Fruit fly (Drosophila melanogaster) whole organism, embryonic: ENCODE data around the gene CG42578.

Source experiments
- Adf1 ChIP-seq: fragments of 200-800 bp; sonication (Bioruptor generic); IDR thresholded peaks from 2 replicates; pipeline ENCODE4 v1.3.6; 2022; ENCODE audit warnings: missing biosample characterization, missing genetic modification characterization
- CG11504 ChIP-seq: fragments of 200-800 bp; sonication (Bioruptor generic); optimal IDR thresholded peaks from 3 replicates; lab custom pipeline; 2019; ENCODE audit warnings: missing biosample characterization, mild to moderate bottlenecking, missing genetic modification characterization, moderate library complexity
- CG1233 ChIP-seq: fragments of 200-800 bp; sonication (Bioruptor generic); optimal IDR thresholded peaks from 4 replicates; lab custom pipeline; 2018; ENCODE audit warnings: missing biosample characterization, mild to moderate bottlenecking, missing genetic modification characterization
- CG12659 ChIP-seq: fragments of 200-800 bp; sonication (Bioruptor generic); optimal IDR thresholded peaks from 3 replicates; lab custom pipeline; 2017; ENCODE audit warnings: mild to moderate bottlenecking, missing biosample characterization, missing genetic modification reagents, missing genetic modification characterization
- CG13123 ChIP-seq: fragments of 200-800 bp; sonication (Bioruptor generic); optimal IDR thresholded peaks from 2 replicates; lab custom pipeline; 2016; ENCODE audit warnings: missing biosample characterization, missing genetic modification characterization
- CG14441 ChIP-seq: fragments of 200-800 bp; sonication (Bioruptor generic); IDR thresholded peaks from 2 replicates; pipeline ENCODE4 v1.3.6; 2022; ENCODE audit warnings: missing biosample characterization, missing genetic modification characterization
- CG14667 ChIP-seq: fragments of 200-800 bp; sonication (Bioruptor generic); IDR thresholded peaks from 2 replicates; pipeline ENCODE4 v1.3.6; 2022; ENCODE audit warnings: missing biosample characterization, missing genetic modification characterization
- CG15269 ChIP-seq: fragments of 200-800 bp; sonication (Bioruptor generic); optimal IDR thresholded peaks from 2 replicates; lab custom pipeline; 2018; ENCODE audit warnings: missing biosample characterization, mild to moderate bottlenecking, missing genetic modification characterization, moderate library complexity
- CG17359 ChIP-seq: fragments of 200-800 bp; sonication (Bioruptor generic); optimal IDR thresholded peaks from 3 replicates; lab custom pipeline; 2018; ENCODE audit warnings: missing biosample characterization, mild to moderate bottlenecking, missing genetic modification characterization, moderate library complexity
- CG18599 ChIP-seq: fragments of 200-800 bp; sonication (Bioruptor generic); optimal IDR thresholded peaks from 3 replicates; lab custom pipeline; 2017; ENCODE audit warnings: missing biosample characterization, missing genetic modification characterization, mild to moderate bottlenecking, moderate library complexity, missing genetic modification reagents
- CG18619 ChIP-seq: fragments of 200-800 bp; sonication (Bioruptor generic); optimal IDR thresholded peaks from 3 replicates; lab custom pipeline; 2017; ENCODE audit warnings: missing biosample characterization, mild to moderate bottlenecking, missing genetic modification characterization
- CG2678 ChIP-seq: fragments of 200-800 bp; sonication (Bioruptor generic); optimal IDR thresholded peaks from 3 replicates; lab custom pipeline; 2019; ENCODE audit warnings: missing biosample characterization, mild to moderate bottlenecking, missing genetic modification characterization, moderate library complexity
- CG31388 ChIP-seq: fragments of 200-800 bp; sonication (Bioruptor generic); optimal IDR thresholded peaks from 2 replicates; lab custom pipeline; 2016; ENCODE audit warnings: missing biosample characterization, missing genetic modification characterization
- CG3281 ChIP-seq: fragments of 200-800 bp; sonication (Bioruptor generic); optimal IDR thresholded peaks from 3 replicates; lab custom pipeline; 2017; ENCODE audit warnings: missing biosample characterization, mild to moderate bottlenecking, missing genetic modification characterization
- CG7745 ChIP-seq: fragments of 200-800 bp; sonication (Bioruptor generic); optimal IDR thresholded peaks from 2 replicates; lab custom pipeline; 2018; ENCODE audit warnings: missing biosample characterization, mild to moderate bottlenecking, missing genetic modification characterization, moderate library complexity
- CG7839 ChIP-seq: fragments of 200-800 bp; sonication (Bioruptor generic); optimal IDR thresholded peaks from 3 replicates; lab custom pipeline; 2018; ENCODE audit warnings: missing biosample characterization, mild to moderate bottlenecking, missing genetic modification characterization, moderate library complexity
- CG8089 ChIP-seq: fragments of 200-800 bp; sonication (Bioruptor generic); optimal IDR thresholded peaks from 3 replicates; lab custom pipeline; 2016; ENCODE audit warnings: missing biosample characterization, missing genetic modification characterization
- CG9437 ChIP-seq: fragments of 200-800 bp; sonication (Bioruptor generic); optimal IDR thresholded peaks from 2 replicates; lab custom pipeline; 2018; ENCODE audit warnings: missing biosample characterization, mild to moderate bottlenecking, missing genetic modification characterization
- CG9817 ChIP-seq: fragments of 200-800 bp; sonication (Bioruptor generic); optimal IDR thresholded peaks from 2 replicates; lab custom pipeline; 2018; ENCODE audit warnings: missing biosample characterization, mild to moderate bottlenecking, missing genetic modification characterization, moderate library complexity
- CoRest ChIP-seq: fragments of 200-800 bp; sonication (Bioruptor generic); optimal IDR thresholded peaks from 3 replicates; lab custom pipeline; 2018; ENCODE audit warnings: missing biosample characterization, mild to moderate bottlenecking, missing genetic modification characterization, moderate library complexity
- Deaf1 ChIP-seq: fragments of 200-800 bp; optimal IDR thresholded peaks from 3 replicates; lab custom pipeline; 2019; ENCODE audit warnings: missing biosample characterization, mild to moderate bottlenecking, missing genetic modification characterization, moderate library complexity
- Dll ChIP-seq: fragments of 200-800 bp; sonication (Bioruptor generic); IDR thresholded peaks from 4 replicates; pipeline ENCODE4 v1.3.6; 2022; ENCODE audit warnings: missing biosample characterization, missing genetic modification characterization; ENCODE audit not compliant: partially characterized antibody
- Gug ChIP-seq: fragments of 200-800 bp; sonication (Bioruptor generic); IDR thresholded peaks from 4 replicates; pipeline ENCODE4 v1.3.6; 2022; ENCODE audit warnings: missing biosample characterization, missing genetic modification characterization
- Hand ChIP-seq: fragments of 200-800 bp; sonication (Bioruptor generic); optimal IDR thresholded peaks from 2 replicates; lab custom pipeline; 2017; ENCODE audit warnings: mild to moderate bottlenecking, missing biosample characterization, missing genetic modification reagents, missing genetic modification characterization
- Hr51 ChIP-seq, 2 experiments: fragments of 200-800 bp; sonication (Bioruptor generic); optimal IDR thresholded peaks; 2 replicates in 1 of 2; 3 replicates in 1 of 2; lab custom pipeline; 2016 to 2018; ENCODE audit warnings: missing biosample characterization in 2 of 2, missing genetic modification characterization in 2 of 2, mild to moderate bottlenecking in 1 of 2, moderate library complexity in 1 of 2
- Meics ChIP-seq: fragments of 200-800 bp; sonication (Bioruptor generic); optimal IDR thresholded peaks from 2 replicates; lab custom pipeline; 2017; ENCODE audit warnings: missing biosample characterization, mild to moderate bottlenecking, missing genetic modification characterization
- NfI ChIP-seq: fragments of 200-800 bp; sonication (Bioruptor generic); optimal IDR thresholded peaks from 3 replicates; lab custom pipeline; 2018; ENCODE audit warnings: missing biosample characterization, mild to moderate bottlenecking, missing genetic modification characterization, moderate library complexity
- Oli ChIP-seq: fragments of 200-800 bp; sonication (Bioruptor generic); optimal IDR thresholded peaks from 2 replicates; lab custom pipeline; 2018; ENCODE audit warnings: missing biosample characterization, mild to moderate bottlenecking, missing genetic modification characterization, moderate library complexity
- Optix ChIP-seq: fragments of 200-800 bp; sonication (Bioruptor generic); IDR thresholded peaks from 3 replicates; pipeline ENCODE4 v1.3.6; 2022; ENCODE audit warnings: missing biosample characterization, missing genetic modification characterization
- abd-A ChIP-seq: fragments of 200-800 bp; sonication (Bioruptor generic); optimal IDR thresholded peaks from 3 replicates; lab custom pipeline; 2019; ENCODE audit warnings: missing biosample characterization, mild to moderate bottlenecking, missing genetic modification characterization, moderate library complexity
- bowl ChIP-seq: fragments of 200-800 bp; sonication (Bioruptor generic); IDR thresholded peaks from 2 replicates; pipeline ENCODE4 v1.3.6; 2022; ENCODE audit warnings: missing biosample characterization, missing genetic modification characterization
- cg ChIP-seq: fragments of 200-800 bp; sonication (Bioruptor generic); optimal IDR thresholded peaks from 3 replicates; lab custom pipeline; 2019; ENCODE audit warnings: missing biosample characterization, mild to moderate bottlenecking, missing genetic modification characterization, moderate library complexity
- dmrt11E ChIP-seq: fragments of 200-800 bp; sonication (Bioruptor generic); optimal IDR thresholded peaks from 3 replicates; lab custom pipeline; 2018; ENCODE audit warnings: missing biosample characterization, mild to moderate bottlenecking, missing genetic modification characterization, moderate library complexity
- dmrt99B ChIP-seq: fragments of 200-800 bp; sonication (Bioruptor generic); optimal IDR thresholded peaks from 2 replicates; lab custom pipeline; 2018; ENCODE audit warnings: missing biosample characterization, mild to moderate bottlenecking, missing genetic modification characterization, moderate library complexity
- ewg ChIP-seq: fragments of 200-800 bp; sonication (Bioruptor generic); optimal IDR thresholded peaks from 3 replicates; lab custom pipeline; 2017; ENCODE audit warnings: mild to moderate bottlenecking, missing biosample characterization, missing genetic modification reagents, missing genetic modification characterization
- eyg ChIP-seq: fragments of 200-800 bp; sonication (Bioruptor generic); optimal IDR thresholded peaks from 3 replicates; lab custom pipeline; 2016; ENCODE audit warnings: missing biosample characterization, missing genetic modification characterization
- gce ChIP-seq: fragments of 200-800 bp; sonication (Bioruptor generic); IDR thresholded peaks from 3 replicates; pipeline ENCODE4 v1.3.6; 2022; ENCODE audit warnings: missing biosample characterization, missing genetic modification characterization
- gem ChIP-seq: fragments of 200-800 bp; sonication (Bioruptor generic); optimal IDR thresholded peaks from 2 replicates; lab custom pipeline; 2019; ENCODE audit warnings: missing biosample characterization, mild to moderate bottlenecking, missing genetic modification characterization, moderate library complexity
- grau ChIP-seq: fragments of 200-800 bp; optimal IDR thresholded peaks from 3 replicates; lab custom pipeline; 2019; ENCODE audit warnings: missing biosample characterization, mild to moderate bottlenecking, missing genetic modification characterization, moderate library complexity
- gsb-n ChIP-seq: fragments of 200-800 bp; sonication (Bioruptor generic); optimal IDR thresholded peaks from 3 replicates; lab custom pipeline; 2018; ENCODE audit warnings: missing biosample characterization, mild to moderate bottlenecking, missing genetic modification characterization
- ind ChIP-seq: fragments of 200-800 bp; sonication (Bioruptor generic); optimal IDR thresholded peaks from 3 replicates; lab custom pipeline; 2016; ENCODE audit warnings: missing biosample characterization, missing genetic modification characterization
- klu ChIP-seq: fragments of 200-800 bp; sonication (Bioruptor generic); IDR thresholded peaks from 2 replicates; pipeline ENCODE4 v1.3.6; 2022; ENCODE audit warnings: missing biosample characterization, missing genetic modification characterization
- phol ChIP-seq: fragments of 200-800 bp; sonication (Bioruptor generic); optimal IDR thresholded peaks from 3 replicates; lab custom pipeline; 2018; ENCODE audit warnings: missing biosample characterization, mild to moderate bottlenecking, missing genetic modification characterization, moderate library complexity
- scrt ChIP-seq: fragments of 200-800 bp; sonication (Bioruptor generic); optimal IDR thresholded peaks from 2 replicates; lab custom pipeline; 2018; ENCODE audit warnings: missing biosample characterization, mild to moderate bottlenecking, missing genetic modification characterization, moderate library complexity
- sens ChIP-seq: fragments of 200-800 bp; sonication (Bioruptor generic); peaks from one replicate; lab custom pipeline; 2016; ENCODE audit warnings: missing biosample characterization, missing genetic modification characterization
- sna ChIP-seq: fragments of 200-800 bp; sonication (Bioruptor generic); IDR thresholded peaks from 2 replicates; pipeline ENCODE4 v1.3.6; 2022; ENCODE audit warnings: missing biosample characterization, missing genetic modification characterization; ENCODE audit not compliant: partially characterized antibody
- wor ChIP-seq: fragments of 200-800 bp; sonication (Bioruptor generic); IDR thresholded peaks from 2 replicates; pipeline ENCODE4 v1.3.6; 2022; ENCODE audit warnings: missing biosample characterization, missing genetic modification characterization
- zen2 ChIP-seq: fragments of 200-800 bp; sonication (Bioruptor generic); IDR thresholded peaks from 3 replicates; pipeline ENCODE4 v1.3.6; 2022; ENCODE audit warnings: missing biosample characterization, missing genetic modification characterization; ENCODE audit not compliant: partially characterized antibody

Gene CG42578

dm6 chrX:20447865-20448584 lies 1.9 kb downstream of the CG42578 start:
- TF ChIP-seq CG9437 (no peak), cg (GFP tag; lab: Kevin White, UChicago) (no peak), Dll (no peak), eyg (GFP tag; lab: Kevin White, UChicago) (no peak), CG18619 (GFP tag; lab: Kevin White, UChicago) (peak; percentile 30), Hand (GFP tag; lab: Kevin White, UChicago) (peak; percentile 49), dmrt99B (peak; percentile 27), CG15269 (tag; lab: Kevin White, UChicago) (peak; percentile 17), CG2678 (tag; lab: Kevin White, UChicago) (peak; percentile 57), CG11504 (tag; lab: Kevin White, UChicago) (peak; percentile 14), gsb-n (tag; lab: Kevin White, UChicago) (no peak), phol (tag; lab: Kevin White, UChicago) (peak; percentile 0), scrt (peak; percentile 86), abd-A (tag; lab: Kevin White, UChicago) (peak; percentile 44), sens (GFP tag; lab: Kevin White, UChicago) (peak; percentile 42), CG7839 (tag; lab: Kevin White, UChicago) (peak; percentile 40), ind (GFP tag; lab: Kevin White, UChicago) (peak; percentile 7), bowl (GFP tag; lab: Robert Waterston, UW) (no peak), Optix (GFP tag; lab: Robert Waterston, UW) (no peak), CG7745 (no peak), gce (GFP tag; lab: Robert Waterston, UW) (no peak), Meics (peak; percentile 48), CG14667 (GFP tag; lab: Robert Waterston, UW) (no peak), CG31388 (GFP tag; lab: Kevin White, UChicago) (no peak), Gug (GFP tag; lab: Robert Waterston, UW) (no peak), CG13123 (GFP tag; lab: Kevin White, UChicago) (no peak), CG17359 (tag; lab: Kevin White, UChicago) (peak; percentile 3), CG3281 (GFP tag; lab: Kevin White, UChicago) (peak; percentile 29), CG9817 (no peak), wor (no peak), Oli (peak; percentile 20), Deaf1 (tag; lab: Kevin White, UChicago) (peak; percentile 51), CG14441 (GFP tag; lab: Robert Waterston, UW) (peak; percentile 16; the same call in 1 of the 2 replicates), CoRest (peak; percentile 1), CG8089 (GFP tag; lab: Kevin White, UChicago) (no peak), NfI (GFP tag; lab: Kevin White, UChicago) (peak; percentile 15), dmrt11E (tag; lab: Kevin White, UChicago) (no peak), Hr51 (GFP tag; optimal IDR thresholded peaks at IDR 0.05; lab: Kevin White, UChicago) (peak in 1 of 2 experiments; percentile 26), CG1233 (no peak), ewg (GFP tag; lab: Kevin White, UChicago) (peak; percentile 64), Adf1 (GFP tag; lab: Robert Waterston, UW) (peak; percentile 16; the same call in 1 of the 2 replicates), CG12659 (GFP tag; lab: Kevin White, UChicago) (peak; percentile 1), sna (GFP tag; lab: Robert Waterston, UW) (no peak), zen2 (GFP tag; lab: Robert Waterston, UW) (no peak), CG18599 (GFP tag; lab: Kevin White, UChicago) (peak; percentile 61), klu (GFP tag; lab: Robert Waterston, UW) (no peak), grau (tag; lab: Kevin White, UChicago) (peak; percentile 31), gem (peak; percentile 37)
